Worm (Caenorhabditis elegans) whole organism, young adult: ENCODE measurements around the gene fbxc-39.
"Not testable (repeated sequence)": the region's sequence is repeated elsewhere in the genome, so short reads cannot be mapped to it uniquely, and the experiment has no call there.

Experiments
- C17E4.6 ChIP-seq: fragments of 200-800 bp; sonication (Bioruptor generic); IDR thresholded peaks from 2 replicates; pipeline ENCODE4 v1.3.6; 2022; ENCODE audit warnings: missing genetic modification reagents, missing genetic modification characterization, missing compliant biosample characterization
- D2030.7 ChIP-seq: fragments of 200-800 bp; sonication (Bioruptor generic); IDR thresholded peaks from 2 replicates; pipeline ENCODE4 v1.3.6; 2022; ENCODE audit warnings: missing genetic modification reagents, missing genetic modification characterization, missing compliant biosample characterization
- F22D6.2 ChIP-seq: sonication (generic microtip); optimal IDR thresholded peaks from 2 replicates; lab custom pipeline; 2016; ENCODE audit warnings: mild to moderate bottlenecking, missing genetic modification characterization, missing compliant biosample characterization
- F33H1.4 ChIP-seq: fragments of 200-800 bp; sonication (Bioruptor generic); IDR thresholded peaks from 2 replicates; pipeline ENCODE4 v1.3.6; 2022; ENCODE audit warnings: missing genetic modification reagents, missing genetic modification characterization, missing compliant biosample characterization
- Y53F4B.3 ChIP-seq: fragments of 200-800 bp; sonication (Bioruptor generic); IDR thresholded peaks from 2 replicates; pipeline ENCODE4 v1.3.6; 2022; ENCODE audit warnings: missing genetic modification reagents, missing genetic modification characterization, missing compliant biosample characterization
- Y79H2A.3 ChIP-seq: fragments of 200-800 bp; sonication (Bioruptor generic); conservative IDR thresholded peaks from 2 replicates; pipeline ENCODE4 v1.3.6; 2022; ENCODE audit warnings: missing genetic modification reagents, missing genetic modification characterization, missing compliant biosample characterization
- Y95B8A.8 ChIP-seq: fragments of 200-800 bp; sonication (Bioruptor generic); IDR thresholded peaks from 2 replicates; pipeline ENCODE4 v1.3.6; 2022; ENCODE audit warnings: missing genetic modification reagents, missing genetic modification characterization, missing compliant biosample characterization
- ama-1 ChIP-seq, 3 experiments: fragments of 150-350 bp in 1 of 3; sonication (generic microtip) in 2 of 3; optimal IDR thresholded peaks; 2 replicates each; lab custom pipeline; 2014 to 2018; ENCODE audit warnings: missing biosample characterization in 2 of 3, missing genetic modification characterization in 2 of 3, missing genetic modification reagents in 2 of 3
- bed-1 ChIP-seq: fragments of 200-800 bp; sonication (Bioruptor generic); IDR thresholded peaks from 2 replicates; pipeline ENCODE4 v1.3.6; 2022; ENCODE audit warnings: missing genetic modification reagents, missing genetic modification characterization, missing compliant biosample characterization
- cebp-1 ChIP-seq, 2 experiments: fragments of 200-800 bp in 1 of 2; sonication (Bioruptor generic) in 1 of 2; sonication (generic microtip) in 1 of 2; IDR thresholded peaks in 1 of 2; optimal IDR thresholded peaks in 1 of 2; 2 replicates each; pipeline versions ENCODE4 v1.3.6 to Lab custom; 2017 to 2022; ENCODE audit warnings: missing compliant biosample characterization in 2 of 2, missing genetic modification characterization in 2 of 2, mild to moderate bottlenecking in 1 of 2, missing genetic modification reagents in 1 of 2, moderate library complexity in 1 of 2
- ceh-27 ChIP-seq: fragments of 200-800 bp; sonication (Bioruptor generic); optimal IDR thresholded peaks from 2 replicates; lab custom pipeline; 2018; ENCODE audit warnings: mild to moderate bottlenecking, missing genetic modification characterization, moderate library complexity, missing compliant biosample characterization
- ceh-40 ChIP-seq: fragments of 200-800 bp; sonication (Bioruptor generic); IDR thresholded peaks from 2 replicates; pipeline ENCODE4 v1.3.6; 2022; ENCODE audit warnings: missing genetic modification characterization, missing compliant biosample characterization
- ceh-58 ChIP-seq: fragments of 200-800 bp; sonication (Bioruptor generic); IDR thresholded peaks from 2 replicates; pipeline ENCODE4 v1.3.6; 2022; ENCODE audit warnings: missing genetic modification characterization, missing compliant biosample characterization
- ceh-91 ChIP-seq: fragments of 200-800 bp; sonication (Bioruptor generic); IDR thresholded peaks from 2 replicates; pipeline ENCODE4 v1.3.6; 2022; ENCODE audit warnings: missing genetic modification reagents, missing genetic modification characterization, missing compliant biosample characterization
- die-1 ChIP-seq: sonication (generic microtip); optimal IDR thresholded peaks from 2 replicates; lab custom pipeline; 2016; ENCODE audit warnings: missing genotype, mild to moderate bottlenecking, missing genetic modification characterization, missing compliant biosample characterization
- efl-1 ChIP-seq: fragments of 150-350 bp; optimal IDR thresholded peaks from 2 replicates; lab custom pipeline; 2014; ENCODE audit warnings: missing biosample characterization, missing genetic modification reagents, missing genetic modification characterization
- egrh-3 ChIP-seq: fragments of 200-800 bp; sonication (Bioruptor generic); IDR thresholded peaks from 2 replicates; pipeline ENCODE4 v1.3.6; 2022; ENCODE audit warnings: missing genetic modification reagents, missing genetic modification characterization, missing compliant biosample characterization
- ekl-4 ChIP-seq: fragments of 200-800 bp; sonication (Bioruptor generic); IDR thresholded peaks from 2 replicates; pipeline ENCODE4 v1.3.6; 2022; ENCODE audit warnings: missing genetic modification reagents, missing genetic modification characterization, missing compliant biosample characterization
- him-1 ChIP-seq: sonication (generic microtip); optimal IDR thresholded peaks from 2 replicates; lab custom pipeline; 2016; ENCODE audit warnings: missing genotype, missing genetic modification reagents, missing genetic modification characterization, missing compliant biosample characterization
- hlh-26 ChIP-seq: fragments of 200-800 bp; sonication (Bioruptor generic); conservative IDR thresholded peaks from 2 replicates; pipeline ENCODE4 v1.3.6; 2022; ENCODE audit warnings: missing genetic modification reagents, missing genetic modification characterization, missing compliant biosample characterization
- hmg-20 ChIP-seq: fragments of 200-800 bp; sonication (Bioruptor generic); IDR thresholded peaks from 2 replicates; pipeline ENCODE4 v1.3.6; 2022; ENCODE audit warnings: missing genetic modification reagents, missing genetic modification characterization, missing compliant biosample characterization
- let-526 ChIP-seq: fragments of 200-800 bp; sonication (Bioruptor generic); IDR thresholded peaks from 2 replicates; pipeline ENCODE4 v1.3.6; 2022; ENCODE audit warnings: missing genetic modification reagents, missing genetic modification characterization, missing compliant biosample characterization
- lsy-27 ChIP-seq: sonication (generic microtip); optimal IDR thresholded peaks from 2 replicates; lab custom pipeline; 2017; ENCODE audit warnings: missing genetic modification characterization, mild to moderate bottlenecking, missing compliant biosample characterization, antibody characterized with exemption, missing genotype, borderline replicate concordance; ENCODE audit not compliant: insufficient read depth
- madf-10 ChIP-seq: sonication (generic microtip); optimal IDR thresholded peaks from 2 replicates; lab custom pipeline; 2016; ENCODE audit warnings: mild to moderate bottlenecking, missing genetic modification characterization, missing compliant biosample characterization
- mcd-1 ChIP-seq: fragments of 200-800 bp; sonication (Bioruptor generic); IDR thresholded peaks from 2 replicates; pipeline ENCODE4 v1.3.6; 2022; ENCODE audit warnings: missing genetic modification reagents, missing genetic modification characterization, missing compliant biosample characterization
- mel-28 ChIP-seq: sonication (generic microtip); optimal IDR thresholded peaks from 2 replicates; lab custom pipeline; 2016; ENCODE audit warnings: borderline replicate concordance, mild to moderate bottlenecking, missing genetic modification characterization, missing compliant biosample characterization
- mxl-1 ChIP-seq: sonication (generic microtip); optimal IDR thresholded peaks from 2 replicates; lab custom pipeline; 2016; ENCODE audit warnings: missing genetic modification characterization, missing compliant biosample characterization
- nfyb-1 ChIP-seq: fragments of 200-800 bp; sonication (Bioruptor generic); IDR thresholded peaks from 2 replicates; pipeline ENCODE4 v1.3.6; 2022; ENCODE audit warnings: missing genetic modification reagents, missing genetic modification characterization, missing compliant biosample characterization
- nhr-80 ChIP-seq: sonication (generic microtip); optimal IDR thresholded peaks from 2 replicates; lab custom pipeline; 2016; ENCODE audit warnings: missing genetic modification characterization, missing compliant biosample characterization
- nhr-90 ChIP-seq: sonication (generic microtip); optimal IDR thresholded peaks from 2 replicates; lab custom pipeline; 2016; ENCODE audit warnings: missing genotype, mild to moderate bottlenecking, missing genetic modification characterization, missing compliant biosample characterization
- repo-1 ChIP-seq: sonication (generic microtip); optimal IDR thresholded peaks from 2 replicates; lab custom pipeline; 2017; ENCODE audit warnings: mild to moderate bottlenecking, missing genetic modification characterization, missing compliant biosample characterization
- rpc-1 ChIP-seq, 2 experiments: fragments of 150-350 bp in 1 of 2; sonication (generic microtip) in 1 of 2; optimal IDR thresholded peaks; 2 replicates each; lab custom pipeline; 2014 to 2018; ENCODE audit warnings: missing biosample characterization in 1 of 2, missing genetic modification characterization in 1 of 2, missing genetic modification reagents in 1 of 2, missing genotype in 1 of 2
- sptf-2 ChIP-seq: fragments of 200-800 bp; sonication (Bioruptor generic); optimal IDR thresholded peaks from 2 replicates; lab custom pipeline; 2018; ENCODE audit warnings: mild to moderate bottlenecking, missing genetic modification characterization, missing compliant biosample characterization
- tbx-9 ChIP-seq: sonication (generic microtip); optimal IDR thresholded peaks from 2 replicates; lab custom pipeline; 2016; ENCODE audit warnings: borderline replicate concordance, missing genetic modification characterization, inconsistent platforms, missing compliant biosample characterization
- ztf-22 ChIP-seq: fragments of 200-800 bp; sonication (Bioruptor generic); optimal IDR thresholded peaks from 2 replicates; lab custom pipeline; 2018; ENCODE audit warnings: mild to moderate bottlenecking, missing genetic modification characterization, moderate library complexity, missing compliant biosample characterization
- ztf-26 ChIP-seq: sonication (generic microtip); optimal IDR thresholded peaks from 2 replicates; lab custom pipeline; 2017; ENCODE audit warnings: missing genetic modification characterization, missing compliant biosample characterization

The fbxc-39 gene

ce11 chrII:982842-983241 is 5.7 kb upstream of the fbxc-39 start, which contains the start of gene srh-274:
Gene srh-274 (plus strand): TSS chrII:983142.
- TF ChIP-seq F22D6.2 (tag; lab: Kevin White, UChicago) (no peak), mel-28 (no peak), sptf-2 (GFP tag; lab: Kevin White, UChicago) (no peak), ceh-40 (GFP tag; lab: Robert Waterston, UW) (no peak), die-1 (tag; lab: Kevin White, UChicago) (no peak), hlh-26 (GFP tag; lab: Robert Waterston, UW) (no peak), him-1 (no peak), Y53F4B.3 (GFP tag; lab: Robert Waterston, UW) (no peak), bed-1 (GFP tag; lab: Robert Waterston, UW) (no peak), D2030.7 (no peak), ztf-22 (no peak), ama-1 (optimal IDR thresholded peaks at IDR 0.05; lab: Kevin White, UChicago) (no peak), ama-1 (GFP tag; optimal IDR thresholded peaks at IDR 0.05; lab: Kevin White, UChicago) (no peak), let-526 (GFP tag; lab: Robert Waterston, UW) (no peak), mxl-1 (tag; lab: Kevin White, UChicago) (no peak)

- TF ChIP-seq ceh-27 (GFP tag; lab: Kevin White, UChicago); nhr-90; efl-1 (GFP tag; lab: Kevin White, UChicago): not testable (repeated sequence)
Measured at ce11 chrII:985703-986102, 2.8 kb upstream of the fbxc-39 start, which contains the start of gene fbxc-40. Gene fbxc-40 (plus strand): TSS chrII:986003.

- TF ChIP-seq mcd-1 (GFP tag; lab: Robert Waterston, UW) = no peak
- TF ChIP-seq ztf-22 = no peak
- no peak for TF ChIP-seq ekl-4 (GFP tag; lab: Robert Waterston, UW)
- no peak for TF ChIP-seq repo-1 (tag; lab: Kevin White, UChicago)
- no peak for TF ChIP-seq Y79H2A.3 (GFP tag; lab: Robert Waterston, UW)
Measured at ce11 chrII:991300-991699, 2.8 kb downstream of the fbxc-39 start, which contains the start of gene fbxc-42. Gene fbxc-42 (plus strand): TSS chrII:991600.

ce11 chrII:994231-994630 is 5.7 kb downstream of the fbxc-39 start, which contains the start of gene F45D11.7:
Gene F45D11.7 (plus strand): TSS chrII:994531.
- not testable (repeated sequence) for TF ChIP-seq egrh-3 (GFP tag; lab: Robert Waterston, UW); madf-10 (tag; lab: Kevin White, UChicago); F33H1.4 (GFP tag; lab: Robert Waterston, UW)

ce11 chrII:996112-996511 is 7.6 kb downstream of the fbxc-39 start, which contains the start of gene F45D11.11:
Gene F45D11.11 (minus strand): TSS chrII:996212.
- not testable (repeated sequence) for TF ChIP-seq efl-1 (GFP tag; lab: Kevin White, UChicago); ztf-26; C17E4.6

ce11 chrII:999493-999892 is 11.0 kb downstream of the fbxc-39 start, which contains the start of gene fbxb-29:
Gene fbxb-29 (minus strand): TSS chrII:999593.
- no peak for TF ChIP-seq cebp-1 (GFP tag; IDR thresholded peaks at IDR 0.05; lab: Robert Waterston, UW)
- TF ChIP-seq cebp-1 (tag; optimal IDR thresholded peaks at IDR 0.05; lab: Kevin White, UChicago) = no peak
- no peak for TF ChIP-seq rpc-1 (optimal IDR thresholded peaks at IDR 0.05; lab: Kevin White, UChicago)
- TF ChIP-seq rpc-1 (tag; optimal IDR thresholded peaks at IDR 0.05; lab: Kevin White, UChicago) = no peak
- TF ChIP-seq let-526 (GFP tag; lab: Robert Waterston, UW) = no peak
- no peak for TF ChIP-seq nfyb-1 (GFP tag; lab: Robert Waterston, UW)
- no peak for TF ChIP-seq ceh-91 (GFP tag; lab: Robert Waterston, UW)
- no peak for TF ChIP-seq Y95B8A.8 (GFP tag; lab: Robert Waterston, UW)
- TF ChIP-seq ceh-58 (GFP tag; lab: Robert Waterston, UW) = no peak
- no peak for TF ChIP-seq tbx-9
- no peak for TF ChIP-seq nhr-80
- TF ChIP-seq lsy-27 (tag; lab: Kevin White, UChicago) = no peak
- no peak for TF ChIP-seq him-1
- TF ChIP-seq ama-1 (optimal IDR thresholded peaks at IDR 0.05; lab: Kevin White, UChicago) = no peak
- no peak for TF ChIP-seq ama-1 (GFP tag; optimal IDR thresholded peaks at IDR 0.05; lab: Kevin White, UChicago)
- no peak for TF ChIP-seq hmg-20 (GFP tag; lab: Robert Waterston, UW)
